Fruit fly (Drosophila melanogaster) whole organism, adult: Measurements from ENCODE around the gene CG14402.

Experiments
- CG11617 ChIP-seq: fragments of 200-800 bp; sonication (Bioruptor generic); optimal IDR thresholded peaks from 2 replicates; lab custom pipeline; 2017; ENCODE audit warnings: mild to moderate bottlenecking, missing biosample characterization, missing genetic modification reagents, missing genetic modification characterization
- CG12768 ChIP-seq: fragments of 200-800 bp; sonication (Bioruptor generic); optimal IDR thresholded peaks from 2 replicates; lab custom pipeline; 2017; ENCODE audit warnings: missing biosample characterization, missing genetic modification characterization, mild to moderate bottlenecking, moderate library complexity, missing genetic modification reagents
- CG14711 ChIP-seq: fragments of 200-800 bp; sonication (Bioruptor generic); optimal IDR thresholded peaks from 2 replicates; lab custom pipeline; 2018; ENCODE audit warnings: missing biosample characterization, mild to moderate bottlenecking, missing genetic modification characterization, moderate library complexity
- CG1620 ChIP-seq: fragments of 200-800 bp; sonication (Bioruptor generic); optimal IDR thresholded peaks from 2 replicates; lab custom pipeline; 2016; ENCODE audit warnings: missing biosample characterization, missing genetic modification characterization
- CG33017 ChIP-seq: fragments of 200-800 bp; sonication (Bioruptor generic); optimal IDR thresholded peaks from 2 replicates; lab custom pipeline; 2018; ENCODE audit warnings: missing biosample characterization, mild to moderate bottlenecking, missing genetic modification characterization, moderate library complexity
- CG5204 ChIP-seq: fragments of 200-800 bp; sonication (Bioruptor generic); optimal IDR thresholded peaks from 2 replicates; lab custom pipeline; 2016; ENCODE audit warnings: missing biosample characterization, missing genetic modification characterization
- CG7045 ChIP-seq: fragments of 200-800 bp; sonication (Bioruptor generic); optimal IDR thresholded peaks from 2 replicates; lab custom pipeline; 2017; ENCODE audit warnings: missing biosample characterization, mild to moderate bottlenecking, missing genetic modification characterization
- CG7101 ChIP-seq: fragments of 200-800 bp; sonication (Bioruptor generic); optimal IDR thresholded peaks from 2 replicates; lab custom pipeline; 2018; ENCODE audit warnings: missing biosample characterization, mild to moderate bottlenecking, missing genetic modification characterization, moderate library complexity
- Clk ChIP-seq: fragments of 200-800 bp; sonication (Bioruptor generic); optimal IDR thresholded peaks from 2 replicates; lab custom pipeline; 2017; ENCODE audit warnings: missing biosample characterization, missing genetic modification characterization
- Crg-1 ChIP-seq: fragments of 200-800 bp; sonication (Bioruptor generic); optimal IDR thresholded peaks from 2 replicates; lab custom pipeline; 2016; ENCODE audit warnings: missing biosample characterization, missing genetic modification characterization
- Hr96 ChIP-seq: fragments of 200-800 bp; sonication (Bioruptor generic); optimal IDR thresholded peaks from 2 replicates; lab custom pipeline; 2016; ENCODE audit warnings: missing biosample characterization, missing genetic modification characterization
- Mnt ChIP-seq: fragments of 200-800 bp; sonication (Bioruptor generic); optimal IDR thresholded peaks from 2 replicates; lab custom pipeline; 2016; ENCODE audit warnings: missing biosample characterization, mild to moderate bottlenecking, missing genetic modification characterization
- bab1 ChIP-seq: fragments of 200-800 bp; sonication (Bioruptor generic); optimal IDR thresholded peaks from 3 replicates; lab custom pipeline; 2019; ENCODE audit warnings: missing biosample characterization, mild to moderate bottlenecking, missing genetic modification characterization, moderate library complexity
- cic ChIP-seq: fragments of 200-800 bp; sonication (Bioruptor generic); optimal IDR thresholded peaks from 2 replicates; lab custom pipeline; 2017; ENCODE audit warnings: missing biosample characterization, mild to moderate bottlenecking, missing genetic modification characterization, moderate library complexity
- cnc ChIP-seq, 2 experiments: fragments of >200 bp; optimal IDR thresholded peaks; 2 replicates each; lab custom pipeline; 2017
- kay ChIP-seq: fragments of 200-800 bp; sonication (Bioruptor generic); peaks from one replicate; lab custom pipeline; 2016; ENCODE audit warnings: missing biosample characterization, missing genetic modification characterization, borderline replicate concordance
- ovo ChIP-seq: fragments of 200-800 bp; sonication (Bioruptor generic); optimal IDR thresholded peaks from 2 replicates; lab custom pipeline; 2016; ENCODE audit warnings: missing biosample characterization, missing genetic modification characterization
- pad ChIP-seq: fragments of 200-800 bp; sonication (Bioruptor generic); optimal IDR thresholded peaks from 3 replicates; lab custom pipeline; 2017; ENCODE audit warnings: missing biosample characterization, missing genetic modification characterization, mild to moderate bottlenecking, moderate library complexity, missing genetic modification reagents
- tj ChIP-seq: fragments of 200-800 bp; sonication (Bioruptor generic); optimal IDR thresholded peaks from 3 replicates; lab custom pipeline; 2017; ENCODE audit warnings: missing biosample characterization, mild to moderate bottlenecking, missing genetic modification characterization, moderate library complexity
- toe ChIP-seq: fragments of 200-800 bp; sonication (Bioruptor generic); optimal IDR thresholded peaks from 2 replicates; lab custom pipeline; 2016; ENCODE audit warnings: missing biosample characterization, missing genetic modification characterization

CG14402 gene

DNA sequence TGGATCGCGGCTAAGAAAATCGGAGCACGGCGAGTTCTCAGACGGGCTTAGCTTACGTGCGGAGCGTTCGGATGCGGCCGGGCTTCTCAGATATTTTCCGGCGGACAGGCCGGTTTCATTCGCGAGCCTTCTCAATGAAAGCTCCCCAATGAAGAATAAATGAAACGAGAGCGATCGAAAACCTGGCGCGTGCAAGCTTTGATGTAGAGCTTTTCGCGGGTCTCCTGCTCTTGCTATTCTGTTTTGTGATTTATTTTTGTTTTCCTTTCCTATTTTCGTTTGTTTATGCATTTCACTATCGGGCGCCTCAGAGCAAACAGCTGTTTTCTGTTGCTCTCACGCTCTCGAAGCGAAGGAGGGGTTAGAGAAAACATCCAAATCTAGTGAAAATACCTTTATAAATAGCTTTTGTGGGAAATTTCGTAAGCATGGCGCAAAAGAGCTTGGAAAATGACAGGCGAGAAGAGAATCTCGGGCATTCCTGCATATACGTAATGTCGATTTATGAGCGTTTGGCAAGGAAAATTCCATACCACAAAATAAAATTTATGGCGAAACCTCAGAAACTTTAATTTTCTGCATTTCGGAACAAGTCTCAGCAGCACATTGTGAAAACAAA lies 36.9 kb downstream of the CG14402 start:
- TF ChIP-seq CG11617: peak; percentile 30
- TF ChIP-seq Mnt: peak; percentile 65
- no peak for TF ChIP-seq tj (GFP tag; lab: Kevin White, UChicago)
- peak; percentile 2 for TF ChIP-seq CG33017 (tag; lab: Kevin White, UChicago)
- no peak for TF ChIP-seq CG7045 (GFP tag; lab: Kevin White, UChicago)
- peak; percentile 90 for TF ChIP-seq kay (GFP tag; lab: Kevin White, UChicago)
- TF ChIP-seq bab1: peak; percentile 13
- no peak for TF ChIP-seq ovo (GFP tag; lab: Kevin White, UChicago)
- no peak for TF ChIP-seq CG5204 (GFP tag; lab: Kevin White, UChicago)
- TF ChIP-seq pad (GFP tag; lab: Kevin White, UChicago): peak; percentile 23
- peak; percentile 93 for TF ChIP-seq cic (GFP tag; lab: Kevin White, UChicago)
- TF ChIP-seq Hr96 (GFP tag; lab: Kevin White, UChicago): no peak
- no peak for TF ChIP-seq Clk (GFP tag; lab: Kevin White, UChicago)

DNA sequence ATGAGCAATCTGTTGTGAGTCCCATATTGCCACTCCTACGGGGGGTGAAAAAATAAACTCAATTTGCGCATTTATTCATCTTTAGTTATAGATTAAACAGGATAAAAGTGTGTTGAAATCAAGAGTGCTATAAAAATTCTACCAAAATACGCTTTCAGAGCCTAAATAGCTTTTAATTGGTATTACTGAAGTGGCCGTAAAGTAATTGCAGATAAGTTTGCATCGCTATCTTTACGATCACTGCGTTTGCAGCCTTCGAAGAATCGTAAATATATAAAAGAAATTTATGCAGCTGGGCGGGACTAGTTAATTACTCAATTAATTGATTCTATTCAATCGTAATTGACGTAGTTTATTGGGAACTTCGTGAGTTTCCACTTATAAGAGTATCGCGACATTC lies 38.2 kb downstream of the CG14402 start:
- TF ChIP-seq tj (GFP tag; lab: Kevin White, UChicago) (no peak), CG14711 (tag; lab: Kevin White, UChicago) (peak; percentile 11), toe (GFP tag; lab: Kevin White, UChicago) (no peak), cnc (optimal IDR thresholded peaks at IDR 0.05; lab: Kevin White, UChicago) (no peak), pad (GFP tag; lab: Kevin White, UChicago) (peak; percentile 29), CG33017 (tag; lab: Kevin White, UChicago) (peak; percentile 61), cic (GFP tag; lab: Kevin White, UChicago) (peak; percentile 23), CG7101 (tag; lab: Kevin White, UChicago) (peak; percentile 58), kay (GFP tag; lab: Kevin White, UChicago) (no peak)

DNA sequence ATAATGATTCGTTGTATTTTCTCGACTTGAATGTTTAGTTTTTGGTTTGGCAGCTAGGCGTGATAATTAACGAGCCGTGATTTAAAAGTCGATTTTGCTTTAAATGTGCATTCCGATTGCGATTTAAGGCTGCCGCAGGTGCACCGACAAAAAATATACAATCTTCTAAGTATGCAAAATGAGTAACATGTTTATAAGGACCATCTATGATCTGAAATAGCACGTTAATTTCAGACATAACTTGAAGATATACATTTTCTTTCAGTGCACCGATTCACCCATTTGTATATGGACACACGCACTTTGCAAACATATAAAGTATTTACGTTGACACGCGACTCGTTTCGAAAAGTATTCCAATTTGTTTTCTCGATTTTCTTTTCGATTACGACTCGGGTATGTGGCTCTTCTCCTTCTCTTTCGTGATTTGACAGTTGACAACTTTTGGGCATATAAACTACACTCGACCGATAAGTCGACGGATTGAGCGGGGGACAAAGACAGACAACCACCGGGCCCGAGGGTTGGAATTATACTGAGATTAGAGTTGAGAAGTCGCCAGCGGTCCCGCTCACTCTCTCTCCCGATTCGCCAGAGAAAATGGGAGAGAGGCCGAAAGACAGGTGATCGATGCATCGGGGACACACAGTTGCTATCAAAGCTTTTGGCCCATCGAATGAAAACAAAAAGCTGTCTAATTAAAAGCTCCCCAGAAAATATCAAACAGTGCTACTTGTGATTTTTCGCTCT lies 40.9 kb downstream of the CG14402 start:
- no peak for TF ChIP-seq CG1620
- TF ChIP-seq Clk (GFP tag; lab: Kevin White, UChicago): no peak
- TF ChIP-seq CG5204 (GFP tag; lab: Kevin White, UChicago): no peak
- TF ChIP-seq cic (GFP tag; lab: Kevin White, UChicago): peak; percentile 42
- TF ChIP-seq bab1: no peak
- no peak for TF ChIP-seq CG33017 (tag; lab: Kevin White, UChicago)
- TF ChIP-seq ovo (GFP tag; lab: Kevin White, UChicago): no peak
- peak; percentile 10 for TF ChIP-seq CG7101 (tag; lab: Kevin White, UChicago)
- no peak for TF ChIP-seq Crg-1 (GFP tag; lab: Kevin White, UChicago)
- TF ChIP-seq Mnt: no peak
- peak; percentile 70 for TF ChIP-seq CG12768 (GFP tag; lab: Kevin White, UChicago)
- no peak for TF ChIP-seq CG7045 (GFP tag; lab: Kevin White, UChicago)
- TF ChIP-seq CG11617: no peak
- TF ChIP-seq CG14711 (tag; lab: Kevin White, UChicago): no peak
- no peak for TF ChIP-seq toe (GFP tag; lab: Kevin White, UChicago)
- no peak for TF ChIP-seq cnc (optimal IDR thresholded peaks at IDR 0.05; lab: Kevin White, UChicago)
- no peak for TF ChIP-seq kay (GFP tag; lab: Kevin White, UChicago)

DNA sequence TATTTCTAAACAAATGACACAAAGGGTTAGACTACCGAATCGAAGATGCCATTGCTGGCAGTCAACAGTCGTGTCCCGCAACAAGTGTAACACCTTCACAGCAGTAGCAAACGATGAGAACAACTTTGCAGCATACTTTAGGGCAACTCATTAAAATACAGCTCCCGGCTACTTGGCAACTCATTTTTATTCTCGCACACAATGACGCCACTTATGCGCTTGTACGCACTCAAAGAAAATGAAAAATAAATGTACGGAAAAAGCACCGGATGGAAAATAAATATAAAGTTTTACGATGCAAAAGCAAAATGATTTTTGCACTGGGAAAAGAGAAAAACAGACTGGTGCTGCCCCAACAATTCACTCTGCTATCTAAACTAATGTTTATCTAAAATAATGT lies 42.1 kb downstream of the CG14402 start:
- peak; percentile 92 for TF ChIP-seq CG14711 (tag; lab: Kevin White, UChicago)
- no peak for TF ChIP-seq CG5204 (GFP tag; lab: Kevin White, UChicago)
- TF ChIP-seq CG33017 (tag; lab: Kevin White, UChicago): no peak
- no peak for TF ChIP-seq Crg-1 (GFP tag; lab: Kevin White, UChicago)
- no peak for TF ChIP-seq toe (GFP tag; lab: Kevin White, UChicago)
- TF ChIP-seq Hr96 (GFP tag; lab: Kevin White, UChicago): no peak
- no peak for TF ChIP-seq cic (GFP tag; lab: Kevin White, UChicago)

DNA sequence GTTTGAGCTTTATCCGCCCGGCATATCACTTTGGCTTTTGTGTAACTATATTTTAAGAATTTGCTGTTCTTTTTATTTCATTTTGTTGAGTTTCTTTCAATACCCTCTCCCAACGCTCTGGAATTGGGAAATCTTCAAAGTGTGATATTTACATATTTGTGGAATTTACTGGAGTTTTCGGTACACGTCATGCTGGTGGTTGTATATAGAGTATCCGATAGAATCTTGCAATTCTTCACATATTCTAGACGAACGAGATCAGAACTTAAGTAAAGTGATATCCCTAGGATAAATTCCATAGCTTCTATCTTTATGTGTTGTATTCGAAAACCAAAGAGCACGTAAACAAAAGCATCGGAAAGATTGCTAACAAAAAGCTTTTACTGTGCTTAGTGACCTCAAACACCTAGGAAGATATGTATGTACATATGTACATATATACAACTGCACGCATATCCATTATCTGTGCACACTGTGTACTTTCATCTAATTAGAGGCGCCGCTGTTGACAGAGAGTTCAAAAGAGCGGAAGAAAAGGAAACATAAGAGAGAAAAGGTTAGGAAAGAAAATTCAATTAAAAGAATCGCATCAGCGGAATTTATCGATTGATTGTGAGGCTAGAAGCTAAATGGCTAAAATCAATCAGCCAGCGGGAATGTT lies 47.7 kb downstream of the CG14402 start:
- TF ChIP-seq Crg-1 (GFP tag; lab: Kevin White, UChicago) (peak; percentile 52), CG14711 (tag; lab: Kevin White, UChicago) (no peak), tj (GFP tag; lab: Kevin White, UChicago) (peak; percentile 4), CG7045 (GFP tag; lab: Kevin White, UChicago) (peak; percentile 37), cic (GFP tag; lab: Kevin White, UChicago) (no peak), toe (GFP tag; lab: Kevin White, UChicago) (no peak), bab1 (no peak), Clk (GFP tag; lab: Kevin White, UChicago) (no peak), pad (GFP tag; lab: Kevin White, UChicago) (no peak), Mnt (peak; percentile 37), CG7101 (tag; lab: Kevin White, UChicago) (peak; percentile 19), CG33017 (tag; lab: Kevin White, UChicago) (peak; percentile 31), ovo (GFP tag; lab: Kevin White, UChicago) (no peak), kay (GFP tag; lab: Kevin White, UChicago) (peak; percentile 76)
